Worm (Caenorhabditis elegans): ENCODE results near the gene T04F8.2.

ce11 chrX:11700263-11700662 lies 43.9 kb upstream of the T04F8.2 start, which contains the start of gene C44C10.15:
- no peak for TF ChIP-seq him-1 (tag; optimal IDR thresholded peaks at IDR 0.05)
- no peak for TF ChIP-seq W03F9.2 (tag; optimal IDR thresholded peaks at IDR 0.05)

Measured in whole organism, L4/young adult.